Worm (Caenorhabditis elegans): ENCODE results near the gene pah-1.

The pah-1 gene

DNA sequence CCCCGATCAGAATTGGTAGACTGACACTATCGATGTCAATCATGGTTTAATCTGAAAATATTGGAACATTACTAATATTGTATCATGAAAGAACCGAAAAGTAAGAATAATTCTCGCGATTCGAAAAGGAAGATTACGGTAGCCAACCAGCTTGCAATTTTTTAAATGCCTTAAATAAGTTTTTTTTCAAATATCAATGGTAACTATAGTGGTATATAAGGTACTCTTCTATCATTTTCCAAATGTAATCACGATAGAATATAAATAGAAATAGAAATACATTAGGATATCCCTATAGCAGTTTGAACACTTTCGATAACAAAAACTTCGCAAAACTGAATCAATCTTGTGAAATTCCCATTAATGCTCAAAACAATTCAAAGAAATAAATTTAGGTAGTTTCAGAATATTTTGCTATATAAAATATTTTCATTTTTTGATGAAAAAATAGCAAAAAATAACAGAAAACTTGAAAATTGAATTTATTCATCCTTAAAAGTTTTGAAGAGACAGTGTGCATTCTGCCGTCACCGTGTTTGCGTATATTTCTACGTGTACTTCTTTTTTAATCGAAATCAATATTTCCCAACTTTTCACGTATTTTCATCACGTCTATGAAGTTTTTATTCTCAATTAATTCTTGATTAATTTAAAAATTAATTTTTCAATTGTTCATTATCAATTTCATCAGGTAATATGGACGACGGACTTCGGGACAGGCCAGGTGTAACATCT lies 44.0 kb upstream of the pah-1 start, which contains the start of the genes F46C5.9 and rer-1 (continued):
- TF ChIP-seq mdt-29 (GFP tag; IDR thresholded peaks at IDR 0.05) (no peak), dmd-8 (GFP tag; IDR thresholded peaks at IDR 0.05) (no peak), Y75B8A.6 (GFP tag; IDR thresholded peaks at IDR 0.05) (no peak), ceh-32 (tag; optimal IDR thresholded peaks at IDR 0.05; ENCODE audit: poor library complexity) (no peak), ama-1 (optimal IDR thresholded peaks at IDR 0.05) (no peak), ceh-28 (tag; optimal IDR thresholded peaks at IDR 0.05) (no peak), ztf-11 (tag; optimal IDR thresholded peaks at IDR 0.05) (no peak), dve-1 (tag; optimal IDR thresholded peaks at IDR 0.05; ENCODE audit: insufficient read depth) (peak; percentile 11), arid-1 (GFP tag; conservative IDR thresholded peaks at IDR 0.05) (no peak), R02D3.7 (tag; optimal IDR thresholded peaks at IDR 0.05) (no peak), spr-1 (tag; optimal IDR thresholded peaks at IDR 0.05) (no peak), lsy-2 (tag; optimal IDR thresholded peaks at IDR 0.05) (peak in 1 of 2 experiments; percentile 75), zag-1 (tag; optimal IDR thresholded peaks at IDR 0.05) (no peak), pha-4 (GFP tag; IDR thresholded peaks at IDR 0.05) (no peak), pha-4 (tag; optimal IDR thresholded peaks at IDR 0.05) (peak; percentile 75), hlh-30 (tag; optimal IDR thresholded peaks at IDR 0.05; ENCODE audit: insufficient read depth) (no peak), nhr-10 (tag; optimal IDR thresholded peaks at IDR 0.05) (no peak), php-3 (GFP tag; IDR thresholded peaks at IDR 0.05) (no peak), mxl-2 (GFP tag; conservative IDR thresholded peaks at IDR 0.05) (no peak), nhr-28 (tag; optimal IDR thresholded peaks at IDR 0.05) (peak; percentile 7), nhr-41 (GFP tag; IDR thresholded peaks at IDR 0.05) (no peak), ZK337.2 (GFP tag; IDR thresholded peaks at IDR 0.05) (no peak), zfp-2 (tag; optimal IDR thresholded peaks at IDR 0.05) (no peak), aha-1 (tag) (peak; percentile 55), F10B5.3 (tag; optimal IDR thresholded peaks at IDR 0.05) (no peak), lin-29 (GFP tag; IDR thresholded peaks at IDR 0.05) (no peak), mdl-1 (tag; optimal IDR thresholded peaks at IDR 0.05) (no peak), hif-1 (tag; optimal IDR thresholded peaks at IDR 0.05) (peak in 1 of 2 experiments; percentile 7), spr-3 (GFP tag; optimal IDR thresholded peaks at IDR 0.05) (no peak), egl-43 (GFP tag; IDR thresholded peaks at IDR 0.05) (no peak), mxl-3 (GFP tag; optimal IDR thresholded peaks at IDR 0.05) (no peak), daf-8 (GFP tag; IDR thresholded peaks at IDR 0.05) (no peak), nhr-6 (tag; optimal IDR thresholded peaks at IDR 0.05) (peak; percentile 5), set-16 (GFP tag; IDR thresholded peaks at IDR 0.05) (no peak), snpc-1.2 (GFP tag; IDR thresholded peaks at IDR 0.05) (no peak), rbr-2 (tag; optimal IDR thresholded peaks at IDR 0.05) (peak; percentile 32), lin-1 (GFP tag; IDR thresholded peaks at IDR 0.05) (no peak), ceh-62 (tag; optimal IDR thresholded peaks at IDR 0.05) (no peak), unc-130 (GFP tag; optimal IDR thresholded peaks at IDR 0.05) (no peak), nhr-76 (tag; optimal IDR thresholded peaks at IDR 0.05) (no peak), mep-1 (tag; optimal IDR thresholded peaks at IDR 0.05) (no peak), ztf-7 (tag; optimal IDR thresholded peaks at IDR 0.05) (no peak), jun-1 (tag; optimal IDR thresholded peaks at IDR 0.05) (no peak), T26A8.4 (GFP tag; IDR thresholded peaks at IDR 0.05) (no peak), unc-39 (tag; optimal IDR thresholded peaks at IDR 0.05) (no peak), ceh-20 (GFP tag; IDR thresholded peaks at IDR 0.05) (no peak), Y105C5A.15 (GFP tag; IDR thresholded peaks at IDR 0.05) (no peak), D1046.2 (GFP tag; IDR thresholded peaks at IDR 0.05) (no peak), gei-8 (GFP tag; optimal IDR thresholded peaks at IDR 0.05) (no peak), cey-2 (tag; optimal IDR thresholded peaks at IDR 0.05; ENCODE audit: borderline replicate concordance, insufficient read depth) (no peak)
